Worm (Caenorhabditis elegans) whole organism, L4 larva: Measurements from ENCODE around the gene ZC196.2.
"Not testable (repeated sequence)": the region's sequence is repeated elsewhere in the genome, so short reads cannot be mapped to it uniquely, and the experiment has no call there.

Source experiments
- D1046.2 ChIP-seq: fragments of 200-800 bp; sonication (Bioruptor generic); IDR thresholded peaks from 2 replicates; pipeline ENCODE4 v1.3.6; 2022; ENCODE audit warnings: missing genetic modification characterization, missing compliant biosample characterization
- F26F4.8 ChIP-seq: fragments of 200-800 bp; sonication (Bioruptor generic); conservative IDR thresholded peaks from 2 replicates; pipeline ENCODE4 v1.3.6; 2022; ENCODE audit warnings: missing genetic modification characterization, missing compliant biosample characterization
- F37D6.2 ChIP-seq: sonication (generic microtip); optimal IDR thresholded peaks from 2 replicates; lab custom pipeline; 2016; ENCODE audit warnings: mild to moderate bottlenecking, missing genetic modification characterization, missing compliant biosample characterization
- F44E2.7 ChIP-seq: fragments of 200-800 bp; sonication (Bioruptor generic); IDR thresholded peaks from 2 replicates; pipeline ENCODE4 v2.1.2; 2022; ENCODE audit warnings: missing genetic modification characterization, missing compliant biosample characterization
- R02D3.7 ChIP-seq: fragments of 150-350 bp; sonication (generic microtip); optimal IDR thresholded peaks from 3 replicates; lab custom pipeline; 2014; ENCODE audit warnings: missing biosample characterization, missing genetic modification characterization
- T26A8.4 ChIP-seq: fragments of 200-800 bp; sonication (Bioruptor generic); IDR thresholded peaks from 2 replicates; pipeline ENCODE4 v1.3.6; 2022; ENCODE audit warnings: missing genetic modification characterization, missing compliant biosample characterization
- Y105C5A.15 ChIP-seq: fragments of 200-800 bp; sonication (Bioruptor generic); IDR thresholded peaks from 2 replicates; pipeline ENCODE4 v1.3.6; 2022; ENCODE audit warnings: missing genetic modification characterization, missing compliant biosample characterization
- Y5F2A.4 ChIP-seq: fragments of 200-800 bp; sonication (Bioruptor generic); optimal IDR thresholded peaks from 2 replicates; lab custom pipeline; 2018; ENCODE audit warnings: mild to moderate bottlenecking, missing genetic modification characterization, missing compliant biosample characterization
- Y75B8A.6 ChIP-seq: fragments of 200-800 bp; sonication (Bioruptor generic); IDR thresholded peaks from 2 replicates; pipeline ENCODE4 v1.3.6; 2022; ENCODE audit warnings: missing genetic modification reagents, missing genetic modification characterization, missing compliant biosample characterization
- ZK337.2 ChIP-seq: fragments of 200-800 bp; sonication (Bioruptor generic); IDR thresholded peaks from 2 replicates; pipeline ENCODE4 v1.3.6; 2022; ENCODE audit warnings: missing genetic modification reagents, missing genetic modification characterization, missing compliant biosample characterization
- ZK546.5 ChIP-seq, 2 experiments: sonication (generic microtip); optimal IDR thresholded peaks; 2 replicates each; lab custom pipeline; 2017; ENCODE audit warnings: missing biosample characterization in 2 of 2, missing genetic modification characterization in 2 of 2
- ama-1 ChIP-seq: fragments of 150-350 bp; optimal IDR thresholded peaks from 2 replicates; lab custom pipeline; 2014; ENCODE audit warnings: inconsistent platforms, mixed read lengths
- arid-1 ChIP-seq: fragments of 200-800 bp; sonication (Bioruptor generic); conservative IDR thresholded peaks from 2 replicates; pipeline ENCODE4 v1.3.6; 2022; ENCODE audit warnings: missing genetic modification reagents, missing genetic modification characterization, missing compliant biosample characterization
- ceh-28 ChIP-seq: fragments of 150-350 bp; optimal IDR thresholded peaks from 2 replicates; lab custom pipeline; 2014; ENCODE audit warnings: missing biosample characterization, missing genetic modification reagents, missing genetic modification characterization
- ceh-44 ChIP-seq: fragments of 200-800 bp; sonication (Bioruptor generic); IDR thresholded peaks from 2 replicates; pipeline ENCODE4 v1.3.6; 2022; ENCODE audit warnings: missing genetic modification reagents, missing genetic modification characterization, missing compliant biosample characterization
- ces-1 ChIP-seq: fragments of 150-350 bp; sonication (generic microtip); optimal IDR thresholded peaks from 4 replicates; lab custom pipeline; 2014; ENCODE audit warnings: missing biosample characterization, missing genetic modification reagents, missing genetic modification characterization
- daf-16 ChIP-seq, 3 experiments: sonication (generic microtip); optimal IDR thresholded peaks; 2 replicates each; lab custom pipeline; 2016 to 2017; ENCODE audit warnings: missing genetic modification characterization in 3 of 3, missing genetic modification reagents in 3 of 3, mild to moderate bottlenecking in 2 of 3, missing compliant biosample characterization in 2 of 3, missing biosample characterization in 1 of 3, moderate library complexity in 1 of 3
- daf-8 ChIP-seq: fragments of 200-800 bp; sonication (Bioruptor generic); IDR thresholded peaks from 2 replicates; pipeline ENCODE4 v1.3.6; 2022; ENCODE audit warnings: missing genetic modification characterization, missing compliant biosample characterization
- dmd-8 ChIP-seq: fragments of 200-800 bp; sonication (Bioruptor generic); IDR thresholded peaks from 2 replicates; pipeline ENCODE4 v1.3.6; 2022; ENCODE audit warnings: missing genetic modification characterization, missing compliant biosample characterization
- dpl-1 ChIP-seq: fragments of 150-350 bp; optimal IDR thresholded peaks from 2 replicates; lab custom pipeline; 2014; ENCODE audit warnings: missing biosample characterization, missing genetic modification reagents, missing genetic modification characterization
- dve-1 ChIP-seq: sonication (generic microtip); optimal IDR thresholded peaks from 2 replicates; lab custom pipeline; 2017; ENCODE audit warnings: antibody characterized with exemption, mild to moderate bottlenecking, missing genetic modification characterization, missing compliant biosample characterization; ENCODE audit not compliant: insufficient read depth
- hif-1 ChIP-seq, 2 experiments: sonication (generic microtip); optimal IDR thresholded peaks; 2 replicates each; lab custom pipeline; 2016 to 2017; ENCODE audit warnings: missing compliant biosample characterization in 2 of 2, missing genetic modification characterization in 2 of 2, missing genetic modification reagents in 2 of 2, missing genotype in 2 of 2, mild to moderate bottlenecking in 1 of 2
- hlh-30 ChIP-seq: sonication (generic microtip); optimal IDR thresholded peaks from 2 replicates; lab custom pipeline; 2017; ENCODE audit warnings: antibody characterized with exemption, mild to moderate bottlenecking, missing genetic modification characterization, missing compliant biosample characterization; ENCODE audit not compliant: insufficient read depth
- jun-1 ChIP-seq: fragments of 150-350 bp; optimal IDR thresholded peaks from 2 replicates; lab custom pipeline; 2014; ENCODE audit warnings: missing biosample characterization, missing genetic modification reagents, missing genetic modification characterization
- madf-5 ChIP-seq, 2 experiments: fragments of 200-800 bp; sonication (Bioruptor generic); IDR thresholded peaks; 2 replicates each; pipeline ENCODE4 v1.3.6; 2022; ENCODE audit warnings: missing compliant biosample characterization in 2 of 2, missing genetic modification characterization in 2 of 2
- mdl-1 ChIP-seq, 2 experiments: fragments of 150-350 bp in 1 of 2; sonication (generic microtip) in 1 of 2; optimal IDR thresholded peaks; 2 replicates each; lab custom pipeline; 2014 to 2017; ENCODE audit warnings: missing biosample characterization in 2 of 2, missing genetic modification characterization in 2 of 2
- mdt-29 ChIP-seq: fragments of 200-800 bp; sonication (Bioruptor generic); IDR thresholded peaks from 2 replicates; pipeline ENCODE4 v1.3.6; 2022; ENCODE audit warnings: missing genetic modification reagents, missing genetic modification characterization, missing compliant biosample characterization
- mxl-3 ChIP-seq: fragments of 200-800 bp; sonication (Bioruptor generic); optimal IDR thresholded peaks from 2 replicates; lab custom pipeline; 2018; ENCODE audit warnings: mild to moderate bottlenecking, missing genetic modification characterization, missing compliant biosample characterization
- nhr-111 ChIP-seq: fragments of 200-800 bp; sonication (Bioruptor generic); optimal IDR thresholded peaks from 2 replicates; lab custom pipeline; 2018; ENCODE audit warnings: mild to moderate bottlenecking, missing genetic modification characterization, missing compliant biosample characterization
- nhr-237 ChIP-seq: sonication (generic microtip); optimal IDR thresholded peaks from 2 replicates; lab custom pipeline; 2017; ENCODE audit warnings: missing biosample characterization, missing genetic modification characterization
- nhr-28 ChIP-seq: fragments of 150-350 bp; optimal IDR thresholded peaks from 2 replicates; lab custom pipeline; 2014; ENCODE audit warnings: missing biosample characterization, missing genetic modification characterization
- nhr-76 ChIP-seq: fragments of 150-350 bp; optimal IDR thresholded peaks from 2 replicates; lab custom pipeline; 2014; ENCODE audit warnings: missing biosample characterization, missing genetic modification characterization
- nhr-77 ChIP-seq: fragments of 150-350 bp; optimal IDR thresholded peaks from 2 replicates; lab custom pipeline; 2014; ENCODE audit warnings: missing biosample characterization, missing genetic modification characterization
- sdz-12 ChIP-seq: fragments of 200-800 bp; sonication (Bioruptor generic); optimal IDR thresholded peaks from 2 replicates; lab custom pipeline; 2018; ENCODE audit warnings: mild to moderate bottlenecking, missing genetic modification characterization, missing compliant biosample characterization
- set-16 ChIP-seq: fragments of 200-800 bp; sonication (Bioruptor generic); IDR thresholded peaks from 2 replicates; pipeline ENCODE4 v1.3.6; 2022; ENCODE audit warnings: missing genetic modification reagents, missing genetic modification characterization, missing compliant biosample characterization
- spr-3 ChIP-seq: fragments of 200-800 bp; sonication (Bioruptor generic); optimal IDR thresholded peaks from 2 replicates; lab custom pipeline; 2018; ENCODE audit warnings: mild to moderate bottlenecking, missing genetic modification characterization, missing compliant biosample characterization
- tag-97 ChIP-seq: fragments of 200-800 bp; sonication (Bioruptor generic); IDR thresholded peaks from 2 replicates; pipeline ENCODE4 v1.3.6; 2022; ENCODE audit warnings: missing genetic modification characterization, missing compliant biosample characterization
- tra-1 ChIP-seq: fragments of 200-800 bp; sonication (Bioruptor generic); IDR thresholded peaks from 2 replicates; pipeline ENCODE4 v1.3.6; 2022; ENCODE audit warnings: missing genetic modification reagents, missing genetic modification characterization, missing compliant biosample characterization
- unc-62 ChIP-seq, 3 experiments: fragments of 150-350 bp in 1 of 3; sonication (generic microtip); optimal IDR thresholded peaks in 2 of 3; peaks in 1 of 3; 1 replicate in 1 of 3; 2 replicates in 2 of 3; lab custom pipeline; 2014 to 2017; ENCODE audit warnings: missing biosample characterization in 3 of 3, missing genetic modification characterization in 3 of 3, missing genetic modification reagents in 3 of 3, missing genotype in 1 of 3
- vab-7 ChIP-seq: fragments of 200-800 bp; sonication (Bioruptor generic); IDR thresholded peaks from 2 replicates; pipeline ENCODE4 v1.3.6; 2022; ENCODE audit warnings: missing genetic modification reagents, missing genetic modification characterization, missing compliant biosample characterization
- zag-1 ChIP-seq: fragments of 150-350 bp; optimal IDR thresholded peaks from 2 replicates; lab custom pipeline; 2014; ENCODE audit warnings: missing biosample characterization, missing genetic modification characterization
- zfp-3 ChIP-seq: fragments of 200-800 bp; sonication (Bioruptor generic); conservative IDR thresholded peaks from 2 replicates; pipeline ENCODE4 v1.3.6; 2022; ENCODE audit warnings: missing genetic modification reagents, missing genetic modification characterization, missing compliant biosample characterization
- zip-11 ChIP-seq: fragments of 200-800 bp; sonication (Bioruptor generic); IDR thresholded peaks from 2 replicates; pipeline ENCODE4 v1.3.6; 2022; ENCODE audit warnings: missing genetic modification characterization, missing compliant biosample characterization
- ztf-7 ChIP-seq: fragments of 150-350 bp; optimal IDR thresholded peaks from 2 replicates; lab custom pipeline; 2014; ENCODE audit warnings: missing biosample characterization, missing genetic modification characterization

Gene ZC196.2

ce11 chrV:8726228-8726627 lies 13.0 kb upstream of the ZC196.2 start, which contains the start of gene droe-8:
droe-8 (plus strand) TSS chrV:8726528.
- TF ChIP-seq ZK546.5 (tag; optimal IDR thresholded peaks at IDR 0.05; lab: Kevin White, UChicago); ceh-44 (GFP tag; lab: Robert Waterston, UW); zag-1 (tag; lab: Kevin White, UChicago): not testable (repeated sequence)

ce11 chrV:8727077-8727476 lies 12.2 kb upstream of the ZC196.2 start, which contains the start of gene ZC196.9:
ZC196.9 (minus strand) TSS chrV:8727177.
- TF ChIP-seq nhr-111 (GFP tag; lab: Kevin White, UChicago) (no peak), hif-1 (tag; optimal IDR thresholded peaks at IDR 0.05; lab: Kevin White, UChicago) (no peak), mdl-1 (tag; optimal IDR thresholded peaks at IDR 0.05; lab: Kevin White, UChicago) (no peak), Y105C5A.15 (GFP tag; lab: Robert Waterston, UW) (no peak), Y75B8A.6 (GFP tag; lab: Robert Waterston, UW) (no peak), mxl-3 (GFP tag; lab: Kevin White, UChicago) (no peak), ces-1 (GFP tag; lab: Kevin White, UChicago) (no peak), tag-97 (GFP tag; lab: Robert Waterston, UW) (no peak), sdz-12 (GFP tag; lab: Kevin White, UChicago) (no peak), set-16 (GFP tag; lab: Robert Waterston, UW) (no peak), nhr-77 (tag; lab: Kevin White, UChicago) (no peak), arid-1 (GFP tag; lab: Robert Waterston, UW) (no peak), F26F4.8 (GFP tag; lab: Robert Waterston, UW) (no peak), dpl-1 (GFP tag; lab: Kevin White, UChicago) (no peak), T26A8.4 (GFP tag; lab: Robert Waterston, UW) (no peak), ztf-7 (tag; lab: Kevin White, UChicago) (no peak), zfp-3 (GFP tag; lab: Robert Waterston, UW) (no peak)

ce11 chrV:8729100-8729499 lies 10.1 kb upstream of the ZC196.2 start, which contains the start of gene ZC196.5:
ZC196.5 (plus strand) TSS chrV:8729400.
- TF ChIP-seq T26A8.4 (GFP tag; lab: Robert Waterston, UW) (no peak), unc-62 (GFP tag; optimal IDR thresholded peaks at IDR 0.05 in 1 of 2; lab: Kevin White, UChicago) (peak in 1 of 2 experiments; percentile 60), unc-62 (tag; optimal IDR thresholded peaks at IDR 0.05; lab: Kevin White, UChicago) (no peak), R02D3.7 (tag; lab: Kevin White, UChicago) (no peak)
- TF ChIP-seq, all 104 proteins: peak for 1

ce11 chrV:8730991-8731390 lies 8.2 kb upstream of the ZC196.2 start:
- TF ChIP-seq nhr-237 (tag; lab: Kevin White, UChicago): no peak
- TF ChIP-seq vab-7 (GFP tag; lab: Robert Waterston, UW): no peak
- peak; percentile 27 for TF ChIP-seq dve-1 (tag; lab: Kevin White, UChicago)
- TF ChIP-seq ztf-7 (tag; lab: Kevin White, UChicago): no peak
- no peak for TF ChIP-seq zip-11
- TF ChIP-seq mdt-29 (GFP tag; lab: Robert Waterston, UW): no peak
- TF ChIP-seq nhr-76 (tag; lab: Kevin White, UChicago): no peak
- TF ChIP-seq F44E2.7 (GFP tag; lab: Robert Waterston, UW): no peak
- no peak for TF ChIP-seq madf-5 (GFP tag; IDR thresholded peaks at IDR 0.05; lab: Robert Waterston, UW)
- no peak for TF ChIP-seq ama-1 (lab: Kevin White, UChicago)
- TF ChIP-seq nhr-28 (tag; lab: Kevin White, UChicago): peak; percentile 3
- no peak for TF ChIP-seq arid-1 (GFP tag; lab: Robert Waterston, UW)
- no peak for TF ChIP-seq dmd-8 (GFP tag; lab: Robert Waterston, UW)
- no peak for TF ChIP-seq tra-1 (GFP tag; lab: Robert Waterston, UW)
- no peak for TF ChIP-seq Y5F2A.4
- TF ChIP-seq jun-1 (tag; lab: Kevin White, UChicago): no peak
- TF ChIP-seq ceh-28 (tag; lab: Kevin White, UChicago): no peak
- TF ChIP-seq daf-16 (GFP tag; optimal IDR thresholded peaks at IDR 0.05; lab: Kevin White, UChicago): no peak
- TF ChIP-seq daf-16 (tag; optimal IDR thresholded peaks at IDR 0.05; lab: Kevin White, UChicago): peak; percentile 64
- TF ChIP-seq F37D6.2 (tag; lab: Kevin White, UChicago): no peak
- TF ChIP-seq ZK337.2 (GFP tag; lab: Robert Waterston, UW): no peak
- TF ChIP-seq hlh-30 (tag; lab: Kevin White, UChicago): no peak
- no peak for TF ChIP-seq ZK546.5 (tag; optimal IDR thresholded peaks at IDR 0.05; lab: Kevin White, UChicago)
- no peak for TF ChIP-seq daf-8 (GFP tag; lab: Robert Waterston, UW)
- no peak for TF ChIP-seq mxl-3 (GFP tag; lab: Kevin White, UChicago)
- TF ChIP-seq D1046.2 (GFP tag; lab: Robert Waterston, UW): no peak
- no peak for TF ChIP-seq spr-3 (GFP tag; lab: Kevin White, UChicago)
- no peak for TF ChIP-seq sdz-12 (GFP tag; lab: Kevin White, UChicago)
